Worm (Caenorhabditis elegans) whole organism, early embryonic: ENCODE results near the gene R09E10.2.

Source experiments
- B0310.2 ChIP-seq: sonication (generic microtip); optimal IDR thresholded peaks from 2 replicates; lab custom pipeline; 2016; ENCODE audit warnings: mild to moderate bottlenecking, missing genetic modification characterization, missing compliant biosample characterization
- F13C5.2 ChIP-seq: sonication (generic microtip); optimal IDR thresholded peaks from 2 replicates; lab custom pipeline; 2017; ENCODE audit warnings: mild to moderate bottlenecking, missing genetic modification characterization, inconsistent platforms, missing compliant biosample characterization
- aly-1 ChIP-seq: sonication (generic microtip); optimal IDR thresholded peaks from 2 replicates; lab custom pipeline; 2016; ENCODE audit warnings: missing genetic modification characterization, missing compliant biosample characterization
- ama-1 ChIP-seq: fragments of 150-350 bp; optimal IDR thresholded peaks from 2 replicates; lab custom pipeline; 2014
- ceh-13 ChIP-seq: fragments of 200-800 bp; sonication (Bioruptor generic); optimal IDR thresholded peaks from 2 replicates; lab custom pipeline; 2018; ENCODE audit warnings: mild to moderate bottlenecking, missing genetic modification characterization, missing compliant biosample characterization
- ceh-36 ChIP-seq: sonication (generic microtip); optimal IDR thresholded peaks from 2 replicates; lab custom pipeline; 2016; ENCODE audit warnings: missing genetic modification characterization, inconsistent platforms, missing compliant biosample characterization
- ets-7 ChIP-seq: sonication (generic microtip); optimal IDR thresholded peaks from 2 replicates; lab custom pipeline; 2016; ENCODE audit warnings: missing genotype, missing genetic modification characterization, missing compliant biosample characterization
- flt-1 ChIP-seq: fragments of 200-800 bp; sonication (Bioruptor generic); IDR thresholded peaks from 2 replicates; pipeline ENCODE4 v1.3.6; 2022; ENCODE audit warnings: missing genetic modification characterization, missing compliant biosample characterization
- hmbx-1 ChIP-seq: sonication (generic microtip); optimal IDR thresholded peaks from 2 replicates; lab custom pipeline; 2016; ENCODE audit warnings: mild to moderate bottlenecking, missing genetic modification characterization, missing compliant biosample characterization
- hmg-4 ChIP-seq: fragments of 200-800 bp; sonication (Bioruptor generic); optimal IDR thresholded peaks from 2 replicates; lab custom pipeline; 2018; ENCODE audit warnings: mild to moderate bottlenecking, missing genetic modification characterization, missing compliant biosample characterization
- hnd-1 ChIP-seq: sonication (generic microtip); optimal IDR thresholded peaks from 2 replicates; lab custom pipeline; 2016; ENCODE audit warnings: missing genetic modification characterization, missing compliant biosample characterization
- pes-1 ChIP-seq: fragments of 200-800 bp; sonication (Bioruptor generic); IDR thresholded peaks from 2 replicates; pipeline ENCODE4 v1.3.6; 2022; ENCODE audit warnings: missing genetic modification reagents, missing genetic modification characterization, missing compliant biosample characterization
- scrt-1 ChIP-seq: fragments of 200-800 bp; sonication (Bioruptor generic); IDR thresholded peaks from 2 replicates; pipeline ENCODE4 v1.3.6; 2022; ENCODE audit warnings: missing genetic modification characterization, missing compliant biosample characterization
- sea-1 ChIP-seq: fragments of 200-800 bp; sonication (Bioruptor generic); conservative IDR thresholded peaks from 2 replicates; pipeline ENCODE4 v1.3.6; 2022; ENCODE audit warnings: missing genetic modification characterization, missing compliant biosample characterization
- tbx-11 ChIP-seq: fragments of 200-800 bp; sonication (Bioruptor generic); IDR thresholded peaks from 2 replicates; pipeline ENCODE4 v1.3.6; 2022; ENCODE audit warnings: missing genetic modification characterization, missing compliant biosample characterization
- tbx-37 ChIP-seq: fragments of 200-800 bp; sonication (Bioruptor generic); conservative IDR thresholded peaks from 2 replicates; pipeline ENCODE4 v1.3.6; 2022; ENCODE audit warnings: missing genetic modification reagents, missing genetic modification characterization, missing compliant biosample characterization
- tra-4 ChIP-seq: sonication (generic microtip); optimal IDR thresholded peaks from 2 replicates; lab custom pipeline; 2017; ENCODE audit warnings: missing genetic modification characterization, missing compliant biosample characterization

The R09E10.2 gene

ce11 chrIV:10311115-10311514 lies 7.0 kb downstream of the R09E10.2 start:
- TF ChIP-seq F13C5.2 (tag; lab: Kevin White, UChicago) (no peak), pes-1 (GFP tag; lab: Robert Waterston, UW) (no peak), ceh-36 (tag; lab: Kevin White, UChicago) (no peak), aly-1 (no peak), hmg-4 (GFP tag; lab: Kevin White, UChicago) (no peak), ceh-13 (no peak), scrt-1 (no peak), ets-7 (tag; lab: Kevin White, UChicago) (no peak), tbx-37 (GFP tag; lab: Robert Waterston, UW) (no peak), hnd-1 (tag; lab: Kevin White, UChicago) (no peak), sea-1 (GFP tag; lab: Robert Waterston, UW) (no peak), B0310.2 (no peak), hmbx-1 (tag; lab: Kevin White, UChicago) (no peak), ama-1 (lab: Kevin White, UChicago) (no peak), tra-4 (tag; lab: Kevin White, UChicago) (no peak), tbx-11 (GFP tag; lab: Robert Waterston, UW) (no peak), flt-1 (GFP tag; lab: Robert Waterston, UW) (no peak)

- no peak for TF ChIP-seq aly-1
- TF ChIP-seq B0310.2: no peak
- TF ChIP-seq ceh-36 (tag; lab: Kevin White, UChicago): no peak
- no peak for TF ChIP-seq hnd-1 (tag; lab: Kevin White, UChicago)
- TF ChIP-seq F13C5.2 (tag; lab: Kevin White, UChicago): no peak
These were observed 7.8 kb downstream of the R09E10.2 start, which contains the start of gene R09E10.8 for ce11 chrIV:10310329-10310728. Gene R09E10.8 (minus strand): TSS chrIV:10310429.

- TF ChIP-seq aly-1 (no peak), hmbx-1 (tag; lab: Kevin White, UChicago) (no peak), hnd-1 (tag; lab: Kevin White, UChicago) (no peak), F13C5.2 (tag; lab: Kevin White, UChicago) (no peak), ceh-36 (tag; lab: Kevin White, UChicago) (no peak), sea-1 (GFP tag; lab: Robert Waterston, UW) (no peak), ama-1 (lab: Kevin White, UChicago) (no peak), ets-7 (tag; lab: Kevin White, UChicago) (no peak), hmg-4 (GFP tag; lab: Kevin White, UChicago) (no peak), scrt-1 (no peak), tbx-11 (GFP tag; lab: Robert Waterston, UW) (no peak)
These were observed 13.7 kb downstream of the R09E10.2 start for ce11 chrIV:10304383-10304782.

- TF ChIP-seq hmg-4 (GFP tag; lab: Kevin White, UChicago) (no peak), tbx-37 (GFP tag; lab: Robert Waterston, UW) (no peak), F13C5.2 (tag; lab: Kevin White, UChicago) (no peak), ama-1 (lab: Kevin White, UChicago) (no peak), sea-1 (GFP tag; lab: Robert Waterston, UW) (no peak), tbx-11 (GFP tag; lab: Robert Waterston, UW) (no peak), flt-1 (GFP tag; lab: Robert Waterston, UW) (no peak), ets-7 (tag; lab: Kevin White, UChicago) (no peak), ceh-36 (tag; lab: Kevin White, UChicago) (no peak), tra-4 (tag; lab: Kevin White, UChicago) (no peak), hnd-1 (tag; lab: Kevin White, UChicago) (no peak), aly-1 (no peak), B0310.2 (no peak), ceh-13 (no peak), scrt-1 (no peak), pes-1 (GFP tag; lab: Robert Waterston, UW) (no peak), hmbx-1 (tag; lab: Kevin White, UChicago) (no peak)
These were observed 15.9 kb downstream of the R09E10.2 start, which contains the start of gene R09E10.5 for ce11 chrIV:10302203-10302602. Gene R09E10.5 (minus strand): TSS chrIV:10302303.

ce11 chrIV:10296036-10296435 lies 22.1 kb downstream of the R09E10.2 start:
- TF ChIP-seq hnd-1 (tag; lab: Kevin White, UChicago): no peak
- TF ChIP-seq sea-1 (GFP tag; lab: Robert Waterston, UW): no peak
- no peak for TF ChIP-seq hmg-4 (GFP tag; lab: Kevin White, UChicago)
- TF ChIP-seq aly-1: no peak
- TF ChIP-seq ceh-13: no peak
- TF ChIP-seq tra-4 (tag; lab: Kevin White, UChicago): no peak
- TF ChIP-seq F13C5.2 (tag; lab: Kevin White, UChicago): no peak
- TF ChIP-seq B0310.2: no peak

ce11 chrIV:10295084-10295483 lies 23.0 kb downstream of the R09E10.2 start, which contains the start of gene R09E10.13:
Gene R09E10.13 (minus strand): TSS chrIV:10295144.
- TF ChIP-seq hnd-1 (tag; lab: Kevin White, UChicago) (no peak), B0310.2 (no peak), F13C5.2 (tag; lab: Kevin White, UChicago) (no peak), aly-1 (no peak), flt-1 (GFP tag; lab: Robert Waterston, UW) (no peak), tbx-37 (GFP tag; lab: Robert Waterston, UW) (no peak), tra-4 (tag; lab: Kevin White, UChicago) (no peak), pes-1 (GFP tag; lab: Robert Waterston, UW) (no peak), tbx-11 (GFP tag; lab: Robert Waterston, UW) (no peak), hmg-4 (GFP tag; lab: Kevin White, UChicago) (no peak)

ce11 chrIV:10294030-10294429 lies 24.1 kb downstream of the R09E10.2 start, which contains the start of gene R09E10.6:
Gene R09E10.6 (minus strand): TSS chrIV:10294130.
- TF ChIP-seq flt-1 (GFP tag; lab: Robert Waterston, UW): no peak
- no peak for TF ChIP-seq scrt-1
- TF ChIP-seq hmg-4 (GFP tag; lab: Kevin White, UChicago): no peak
- no peak for TF ChIP-seq ets-7 (tag; lab: Kevin White, UChicago)
